Worm (Caenorhabditis elegans): ENCODE measurements around the gene F14F9.8.

DNA sequence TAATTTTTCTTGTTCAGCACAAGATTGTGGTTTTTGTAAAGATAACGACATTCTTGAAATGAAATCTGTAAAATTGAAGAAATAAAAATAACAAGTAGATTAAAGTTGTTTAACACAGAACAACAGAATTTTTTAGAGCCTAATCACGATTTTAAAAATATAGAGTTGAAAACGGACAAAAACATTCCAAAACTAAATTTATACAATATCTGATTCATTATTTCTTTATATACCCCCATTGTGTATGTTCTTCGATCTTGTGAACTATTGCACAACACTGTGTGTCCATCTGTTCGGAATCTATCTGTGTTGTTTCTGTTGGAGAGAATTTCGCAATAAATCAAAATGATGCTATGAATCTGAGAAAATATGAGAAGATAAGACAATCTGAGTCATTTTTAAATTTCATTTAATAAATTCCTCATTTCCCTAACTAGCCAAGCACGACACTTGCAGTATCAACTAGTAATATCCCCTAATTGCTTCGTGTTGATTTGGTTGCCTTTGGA lies 45.1 kb upstream of the F14F9.8 start, which contains the start of gene Y58A7A.4:
- no peak for TF ChIP-seq med-1 (GFP tag; optimal IDR thresholded peaks at IDR 0.05; ENCODE audit: insufficient read depth)
- no peak for TF ChIP-seq tab-1 (GFP tag; IDR thresholded peaks at IDR 0.05)
- TF ChIP-seq ztf-29 (GFP tag; IDR thresholded peaks at IDR 0.05): no peak
- no peak for TF ChIP-seq flt-1 (GFP tag; IDR thresholded peaks at IDR 0.05)
- TF ChIP-seq cog-1 (tag; optimal IDR thresholded peaks at IDR 0.05): no peak

All from whole organism, midembryonic.